Worm (Caenorhabditis elegans): ENCODE data around the gene T23B5.4.

T23B5.4 gene

DNA sequence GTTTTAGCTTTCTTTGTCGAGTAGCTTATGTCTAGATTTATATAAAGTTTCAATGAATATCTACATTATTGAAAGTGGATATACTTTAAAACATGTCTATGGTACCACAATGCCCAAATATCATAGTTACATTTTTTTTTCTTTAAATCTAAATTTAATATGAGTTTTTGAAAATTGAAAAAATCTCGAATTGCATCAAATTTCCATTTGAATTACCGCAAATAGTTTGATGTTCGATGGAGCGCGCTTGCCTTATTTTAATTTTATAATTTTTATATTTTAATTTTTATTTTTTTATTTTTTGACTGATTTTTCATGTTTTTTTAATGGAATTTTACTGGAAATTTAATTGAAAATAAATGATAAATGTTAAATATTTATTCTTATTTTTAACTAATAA lies at the start of gene T23B5.4:
T23B5.4 (plus strand) TSS at position 301 of the 400 bp plus-strand sequence.
- TF ChIP-seq unc-86 (tag; optimal IDR thresholded peaks at IDR 0.05): no peak
- TF ChIP-seq nhr-12 (tag; optimal IDR thresholded peaks at IDR 0.05): no peak
- no peak for TF ChIP-seq mef-2 (tag; optimal IDR thresholded peaks at IDR 0.05)
- no peak for TF ChIP-seq hlh-4 (tag; optimal IDR thresholded peaks at IDR 0.05)
- no peak for TF ChIP-seq dsc-1 (tag; optimal IDR thresholded peaks at IDR 0.05)
- no peak for TF ChIP-seq unc-98 (GFP tag; IDR thresholded peaks at IDR 0.05)
- no peak for TF ChIP-seq efl-1 (optimal IDR thresholded peaks at IDR 0.05)
- TF ChIP-seq efl-1 (GFP tag; optimal IDR thresholded peaks at IDR 0.05 in 1 of 2): no peak
- no peak for TF ChIP-seq snu-23 (GFP tag; optimal IDR thresholded peaks at IDR 0.05)
- TF ChIP-seq skn-1 (tag; optimal IDR thresholded peaks at IDR 0.05): no peak

DNA sequence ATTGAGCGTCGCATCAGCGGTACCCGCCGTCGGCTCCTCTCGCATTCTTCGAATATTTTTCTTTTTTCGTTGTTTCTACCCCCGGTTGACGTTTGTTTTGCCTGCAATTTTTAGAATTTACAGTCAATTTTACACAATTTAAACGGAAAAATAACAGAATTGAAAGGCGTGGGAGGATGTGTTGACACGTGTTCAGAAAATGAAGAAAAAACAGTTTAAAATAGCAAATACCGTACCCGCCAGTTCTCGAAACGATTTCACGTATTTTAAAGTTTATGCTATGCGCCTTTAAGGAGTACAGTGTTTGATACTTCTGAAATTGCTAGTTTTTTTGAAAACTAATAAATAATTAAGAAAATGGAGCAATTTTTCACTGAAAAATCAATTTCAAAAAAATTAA lies 43.9 kb upstream of the T23B5.4 start, which contains the start of gene ark-1:
ark-1 (minus strand) TSS at position 101 of the 400 bp plus-strand sequence.
- TF ChIP-seq elt-2 (tag; optimal IDR thresholded peaks at IDR 0.05) (no peak), fos-1 (tag; optimal IDR thresholded peaks at IDR 0.05) (no peak)

- TF ChIP-seq nhr-85 (tag) (peak; percentile 37), dsc-1 (tag; optimal IDR thresholded peaks at IDR 0.05) (peak; percentile 21), mep-1 (tag; optimal IDR thresholded peaks at IDR 0.05) (peak; percentile 23), grh-1 (GFP tag; IDR thresholded peaks at IDR 0.05) (no peak)
Observed at ce11 chrIV:12632430-12632829, 42.4 kb upstream of the T23B5.4 start.

DNA sequence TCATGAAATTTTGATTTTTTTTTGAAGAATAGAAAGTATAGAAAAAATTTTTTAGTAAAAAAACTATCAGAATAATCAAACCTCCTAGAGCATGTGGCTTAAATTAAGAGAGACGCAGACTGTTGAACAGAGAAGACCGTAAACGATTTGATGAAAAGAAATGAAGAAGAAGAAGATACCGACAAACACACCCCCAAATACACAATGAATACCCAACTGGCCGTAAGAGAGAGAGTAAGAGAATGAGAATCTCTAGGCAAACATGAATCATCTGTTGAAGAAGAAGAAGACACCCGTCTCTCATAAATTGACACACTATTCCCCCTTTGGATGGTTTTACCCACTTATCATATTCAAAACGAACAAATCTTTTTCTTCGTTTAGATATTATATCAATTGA lies 41.0 kb upstream of the T23B5.4 start:
- no peak for TF ChIP-seq zip-4 (GFP tag; optimal IDR thresholded peaks at IDR 0.05)
- TF ChIP-seq mep-1 (tag; optimal IDR thresholded peaks at IDR 0.05): peak; percentile 58
- no peak for TF ChIP-seq F16B12.6 (tag; optimal IDR thresholded peaks at IDR 0.05)
- TF ChIP-seq tlp-1 (tag; optimal IDR thresholded peaks at IDR 0.05): no peak
- TF ChIP-seq nhr-84 (tag; optimal IDR thresholded peaks at IDR 0.05): no peak
- no peak for TF ChIP-seq sox-4 (tag; optimal IDR thresholded peaks at IDR 0.05)
- TF ChIP-seq xbp-1 (tag; optimal IDR thresholded peaks at IDR 0.05): no peak
- TF ChIP-seq pax-3 (tag; optimal IDR thresholded peaks at IDR 0.05): no peak
- TF ChIP-seq lin-35 (GFP tag; optimal IDR thresholded peaks at IDR 0.05): peak in 1 of 2 experiments; percentile 40
- TF ChIP-seq aly-2 (tag; optimal IDR thresholded peaks at IDR 0.05): no peak
- TF ChIP-seq nhr-71 (tag; optimal IDR thresholded peaks at IDR 0.05): no peak
- peak; percentile 58 for TF ChIP-seq nhr-85 (tag)
- no peak for TF ChIP-seq egl-27 (tag; optimal IDR thresholded peaks at IDR 0.05)
- no peak for TF ChIP-seq unc-62 (GFP tag; optimal IDR thresholded peaks at IDR 0.05)
- no peak for TF ChIP-seq C16A3.4 (tag; optimal IDR thresholded peaks at IDR 0.05)
- TF ChIP-seq efl-1 (optimal IDR thresholded peaks at IDR 0.05): no peak
- peak in 1 of 2 experiments; percentile 85 for TF ChIP-seq efl-1 (GFP tag; optimal IDR thresholded peaks at IDR 0.05 in 1 of 2)
- TF ChIP-seq snu-23 (GFP tag; optimal IDR thresholded peaks at IDR 0.05): peak; percentile 52
- TF ChIP-seq lin-14 (GFP tag; optimal IDR thresholded peaks at IDR 0.05): peak; percentile 69
- TF ChIP-seq C04F5.9 (tag; optimal IDR thresholded peaks at IDR 0.05): no peak
- TF ChIP-seq nhr-28 (tag; optimal IDR thresholded peaks at IDR 0.05): no peak
- no peak for TF ChIP-seq isw-1 (GFP tag; IDR thresholded peaks at IDR 0.05)
- peak; percentile 10 for TF ChIP-seq fos-1 (tag; optimal IDR thresholded peaks at IDR 0.05)
- TF ChIP-seq Y116A8C.19 (tag; optimal IDR thresholded peaks at IDR 0.05; ENCODE audit: borderline replicate concordance): no peak
- TF ChIP-seq nhr-237 (tag; optimal IDR thresholded peaks at IDR 0.05): no peak
- peak; percentile 59 for TF ChIP-seq dsc-1 (tag; optimal IDR thresholded peaks at IDR 0.05)
- peak in 1 of 2 experiments; percentile 32 for TF ChIP-seq lsy-2 (tag; optimal IDR thresholded peaks at IDR 0.05)
- peak; percentile 77 for TF ChIP-seq blmp-1 (tag; optimal IDR thresholded peaks at IDR 0.05)
- no peak for TF ChIP-seq ces-1 (GFP tag; optimal IDR thresholded peaks at IDR 0.05)
- TF ChIP-seq elt-3 (tag; optimal IDR thresholded peaks at IDR 0.05): peak in 3 of 6 experiments; percentile 5 to 41 (median 18)

All from whole organism, L1 larva.